Worm (Caenorhabditis elegans): Measurements from ENCODE around the gene cyp-13A2.

The cyp-13A2 gene

DNA sequence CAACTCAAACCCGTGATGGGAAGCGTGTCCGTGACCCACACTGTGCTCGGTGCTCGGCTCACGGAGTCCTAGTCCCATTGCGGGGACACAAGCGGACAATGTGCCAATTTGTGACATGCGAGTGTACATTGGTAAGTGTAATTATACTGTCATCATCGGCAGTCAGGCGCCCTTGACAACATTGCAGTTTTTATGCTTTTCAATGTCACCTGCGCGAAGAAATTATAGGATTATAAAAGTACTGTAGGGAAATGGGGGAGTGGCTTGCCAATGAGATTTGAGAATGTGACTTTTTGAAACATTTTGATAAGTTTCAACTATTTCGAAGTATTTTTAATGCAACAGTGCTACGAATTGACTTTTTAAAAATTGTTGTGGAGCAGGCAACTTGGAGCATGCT is 51.6 kb downstream of the cyp-13A2 start:
- TF ChIP-seq cebp-2 (GFP tag; IDR thresholded peaks at IDR 0.05) (no peak), him-1 (tag; optimal IDR thresholded peaks at IDR 0.05) (no peak), fkh-3 (tag; optimal IDR thresholded peaks at IDR 0.05) (no peak), ceh-100 (GFP tag; IDR thresholded peaks at IDR 0.05) (no peak), ztf-18 (tag; optimal IDR thresholded peaks at IDR 0.05) (no peak), Y56A3A.18 (GFP tag; IDR thresholded peaks at IDR 0.05) (no peak), sdz-38 (tag; optimal IDR thresholded peaks at IDR 0.05) (no peak), F22D6.2 (tag; optimal IDR thresholded peaks at IDR 0.05) (no peak), dox-1 (GFP tag; IDR thresholded peaks at IDR 0.05) (no peak), F49E8.2 (tag; optimal IDR thresholded peaks at IDR 0.05; ENCODE audit: insufficient read depth) (no peak), attf-5 (GFP tag; optimal IDR thresholded peaks at IDR 0.05) (no peak), bed-1 (GFP tag; IDR thresholded peaks at IDR 0.05) (no peak), C06A6.2 (GFP tag; conservative IDR thresholded peaks at IDR 0.05) (no peak), F57A8.1 (GFP tag; optimal IDR thresholded peaks at IDR 0.05) (no peak), bed-2 (GFP tag; IDR thresholded peaks at IDR 0.05) (no peak)

Measured in whole organism, young adult.